Worm (Caenorhabditis elegans): Measurements from ENCODE around the gene F58A4.6.

DNA sequence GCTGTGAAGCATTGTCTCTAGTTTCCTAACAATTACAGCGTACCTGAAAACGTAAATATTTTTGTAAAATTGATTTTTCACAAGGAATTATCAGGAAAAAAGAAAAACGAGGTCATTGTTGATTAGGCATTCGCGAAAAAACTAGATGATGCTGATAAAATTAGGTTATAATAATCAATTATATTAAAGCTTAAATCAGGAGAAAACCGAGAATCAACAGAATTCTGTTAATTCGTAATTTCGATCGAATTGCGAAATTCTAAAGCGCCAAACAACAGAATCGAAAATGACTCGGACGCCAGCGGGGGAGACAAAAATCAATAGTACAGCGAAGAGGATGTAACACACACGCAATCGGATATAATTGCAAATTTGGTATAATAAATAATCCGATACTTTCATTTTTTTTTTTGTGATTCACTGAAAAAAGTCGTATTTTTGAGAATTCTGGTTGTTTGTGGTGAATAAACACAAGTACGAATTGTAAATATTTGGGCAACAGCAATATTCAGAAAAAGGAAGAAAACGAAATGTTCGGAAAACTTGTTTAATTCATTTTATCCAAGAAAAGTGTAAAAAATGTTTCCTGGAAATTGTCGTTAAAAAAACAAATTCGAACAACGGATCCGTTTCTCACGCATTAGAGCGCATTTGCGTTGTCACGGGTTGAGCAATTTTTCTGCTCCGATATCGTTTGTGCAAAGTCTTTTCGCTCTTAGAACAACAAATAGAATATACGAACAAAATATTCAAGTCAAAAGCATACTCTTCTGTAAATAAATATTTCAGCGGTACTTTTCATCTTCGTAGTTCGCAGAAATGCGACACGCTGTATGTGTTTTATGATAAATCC is 34.0 kb upstream of the F58A4.6 start, which contains the start of gene ced-7:
- no peak for TF ChIP-seq Y116A8C.19 (tag; optimal IDR thresholded peaks at IDR 0.05; ENCODE audit: borderline replicate concordance)
- TF ChIP-seq skn-1 (tag; optimal IDR thresholded peaks at IDR 0.05), result no peak
- peak; percentile 11 for TF ChIP-seq nhr-47 (tag; optimal IDR thresholded peaks at IDR 0.05)
- no peak for TF ChIP-seq pqm-1 (tag; optimal IDR thresholded peaks at IDR 0.05)
- TF ChIP-seq tbx-2 (tag; optimal IDR thresholded peaks at IDR 0.05), result no peak
- TF ChIP-seq ztf-11 (tag; optimal IDR thresholded peaks at IDR 0.05), result no peak
- TF ChIP-seq lir-3 (tag; optimal IDR thresholded peaks at IDR 0.05; ENCODE audit: poor library complexity), result no peak
- TF ChIP-seq mep-1 (tag; optimal IDR thresholded peaks at IDR 0.05), result no peak
- TF ChIP-seq nhr-77 (tag; optimal IDR thresholded peaks at IDR 0.05), result no peak
- no peak for TF ChIP-seq mdl-1 (tag; optimal IDR thresholded peaks at IDR 0.05)
- no peak for TF ChIP-seq ets-5 (GFP tag; IDR thresholded peaks at IDR 0.05)
- TF ChIP-seq nhr-11 (tag; optimal IDR thresholded peaks at IDR 0.05), result no peak
- peak; percentile 57 for TF ChIP-seq blmp-1 (tag; optimal IDR thresholded peaks at IDR 0.05)
- TF ChIP-seq unc-62 (GFP tag; optimal IDR thresholded peaks at IDR 0.05), result no peak
